Worm (Caenorhabditis elegans) whole organism, mixed stage, embryonic: ENCODE results near the gene Y54F10BM.20.

ENCODE experiments used
- blmp-1 ChIP-seq: fragments of 150-350 bp; optimal IDR thresholded peaks from 2 replicates; lab custom pipeline; 2014; ENCODE audit warnings: missing biosample characterization, missing genetic modification characterization
- elt-1 ChIP-seq: sonication (generic microtip); optimal IDR thresholded peaks from 2 replicates; lab custom pipeline; 2017; ENCODE audit warnings: missing genetic modification characterization, mild to moderate bottlenecking, missing compliant biosample characterization, antibody characterized with exemption, moderate library complexity, borderline replicate concordance; ENCODE audit not compliant: insufficient read depth
- elt-3 ChIP-seq: fragments of 150-350 bp; optimal IDR thresholded peaks from 2 replicates; lab custom pipeline; 2014; ENCODE audit warnings: missing biosample characterization, missing genetic modification characterization
- ham-2 ChIP-seq: fragments of 200-800 bp; sonication (Bioruptor generic); optimal IDR thresholded peaks from 2 replicates; lab custom pipeline; 2018; ENCODE audit warnings: mild to moderate bottlenecking, missing genetic modification characterization, missing compliant biosample characterization
- lin-13 ChIP-seq: fragments of 150-350 bp; optimal IDR thresholded peaks from 2 replicates; lab custom pipeline; 2014; ENCODE audit warnings: missing biosample characterization, missing genetic modification characterization
- lsy-2 ChIP-seq: fragments of 150-350 bp; optimal IDR thresholded peaks from 2 replicates; lab custom pipeline; 2014; ENCODE audit warnings: missing biosample characterization, missing genetic modification characterization
- mls-2 ChIP-seq: sonication (generic microtip); optimal IDR thresholded peaks from 2 replicates; lab custom pipeline; 2016; ENCODE audit warnings: mild to moderate bottlenecking, missing genetic modification characterization, moderate library complexity, missing compliant biosample characterization
- nhr-28 ChIP-seq: fragments of 150-350 bp; optimal IDR thresholded peaks from 2 replicates; lab custom pipeline; 2014; ENCODE audit warnings: missing biosample characterization, missing genetic modification characterization
- nhr-76 ChIP-seq: sonication (generic microtip); optimal IDR thresholded peaks from 2 replicates; lab custom pipeline; 2017; ENCODE audit warnings: missing biosample characterization, missing genetic modification characterization
- pha-4 ChIP-seq: fragments of 150-350 bp; optimal IDR thresholded peaks from 2 replicates; lab custom pipeline; 2018; ENCODE audit warnings: missing biosample characterization, missing genetic modification reagents, missing genetic modification characterization
- snpc-4 ChIP-seq: fragments of 150-350 bp; optimal IDR thresholded peaks from 2 replicates; lab custom pipeline; 2014; ENCODE audit warnings: missing biosample characterization, missing genetic modification characterization
- unc-120 ChIP-seq: sonication (generic microtip); optimal IDR thresholded peaks from 2 replicates; lab custom pipeline; 2017; ENCODE audit warnings: missing genetic modification characterization, missing compliant biosample characterization; ENCODE audit not compliant: poor library complexity, severe bottlenecking
- unc-39 ChIP-seq: fragments of 150-350 bp; optimal IDR thresholded peaks from 2 replicates; lab custom pipeline; 2014; ENCODE audit warnings: missing biosample characterization, missing genetic modification characterization

DNA sequence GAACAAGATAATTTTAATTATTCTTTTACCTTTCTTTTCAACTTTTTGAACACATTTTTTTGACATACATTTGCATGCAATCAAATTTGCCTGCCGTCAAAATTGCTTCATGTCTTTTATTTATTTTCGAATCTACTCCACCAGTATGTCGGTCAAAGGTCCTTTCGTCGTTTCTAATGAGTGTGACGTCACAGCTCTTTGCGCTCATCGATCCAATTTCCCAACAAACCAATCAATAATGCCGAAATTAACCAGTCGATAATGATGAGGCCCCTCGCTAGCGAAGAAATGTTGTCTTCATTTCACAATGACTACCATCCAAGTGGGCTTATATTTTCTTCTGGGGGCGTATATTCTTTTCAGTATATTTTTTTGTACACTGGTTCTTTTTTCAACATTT is 45.1 kb upstream of the Y54F10BM.20 start, which contains the start of gene Y54F10BM.6:
- TF ChIP-seq elt-3 (tag; lab: Kevin White, UChicago) (no peak), ham-2 (GFP tag; lab: Kevin White, UChicago) (no peak), unc-120 (tag; lab: Kevin White, UChicago) (no peak), lsy-2 (tag; lab: Kevin White, UChicago) (no peak), snpc-4 (no peak), lin-13 (tag; lab: Kevin White, UChicago) (no peak), elt-1 (tag; lab: Kevin White, UChicago) (no peak), nhr-28 (tag; lab: Kevin White, UChicago) (no peak), nhr-76 (tag; lab: Kevin White, UChicago) (no peak), unc-39 (tag; lab: Kevin White, UChicago) (no peak), pha-4 (no peak), mls-2 (tag; lab: Kevin White, UChicago) (no peak), blmp-1 (tag; lab: Kevin White, UChicago) (no peak)
